Worm (Caenorhabditis elegans) whole organism, mixed stage, embryonic: ENCODE measurements around the gene T25G12.13.

Experiments
- M03D4.4 ChIP-seq: sonication (generic microtip); optimal IDR thresholded peaks from 2 replicates; lab custom pipeline; 2017; ENCODE audit warnings: mild to moderate bottlenecking, missing genetic modification characterization, missing compliant biosample characterization
- bed-3 ChIP-seq: fragments of 200-800 bp; sonication (Bioruptor generic); optimal IDR thresholded peaks from 3 replicates; lab custom pipeline; 2018; ENCODE audit warnings: mild to moderate bottlenecking, missing genetic modification characterization, moderate library complexity, missing compliant biosample characterization
- blmp-1 ChIP-seq: fragments of 150-350 bp; optimal IDR thresholded peaks from 2 replicates; lab custom pipeline; 2014; ENCODE audit warnings: missing biosample characterization, missing genetic modification characterization
- ceh-39 ChIP-seq: fragments of 150-350 bp; optimal IDR thresholded peaks from 2 replicates; lab custom pipeline; 2014; ENCODE audit warnings: missing biosample characterization, missing genetic modification characterization
- ceh-43 ChIP-seq: fragments of 200-800 bp; sonication (Bioruptor generic); optimal IDR thresholded peaks from 2 replicates; lab custom pipeline; 2018; ENCODE audit warnings: mild to moderate bottlenecking, missing genetic modification characterization, moderate library complexity, missing compliant biosample characterization
- ceh-83 ChIP-seq: fragments of 200-800 bp; sonication (Bioruptor generic); optimal IDR thresholded peaks from 2 replicates; lab custom pipeline; 2018; ENCODE audit warnings: mild to moderate bottlenecking, missing genetic modification characterization, missing compliant biosample characterization
- ces-1 ChIP-seq: fragments of 150-350 bp; optimal IDR thresholded peaks from 2 replicates; lab custom pipeline; 2014; ENCODE audit warnings: missing biosample characterization, missing genetic modification reagents, missing genetic modification characterization
- cnd-1 ChIP-seq: fragments of 200-800 bp; sonication (Bioruptor generic); optimal IDR thresholded peaks from 2 replicates; lab custom pipeline; 2018; ENCODE audit warnings: mild to moderate bottlenecking, missing genetic modification characterization, missing compliant biosample characterization
- drap-1 ChIP-seq: fragments of 200-800 bp; sonication (Bioruptor generic); optimal IDR thresholded peaks from 3 replicates; lab custom pipeline; 2018; ENCODE audit warnings: mild to moderate bottlenecking, missing genetic modification characterization, missing compliant biosample characterization
- elt-1 ChIP-seq: sonication (generic microtip); optimal IDR thresholded peaks from 2 replicates; lab custom pipeline; 2017; ENCODE audit warnings: missing genetic modification characterization, mild to moderate bottlenecking, missing compliant biosample characterization, antibody characterized with exemption, moderate library complexity, borderline replicate concordance; ENCODE audit not compliant: insufficient read depth
- elt-3 ChIP-seq: fragments of 150-350 bp; optimal IDR thresholded peaks from 2 replicates; lab custom pipeline; 2014; ENCODE audit warnings: missing biosample characterization, missing genetic modification characterization
- flh-1 ChIP-seq: fragments of 200-800 bp; sonication (Bioruptor generic); optimal IDR thresholded peaks from 2 replicates; lab custom pipeline; 2018; ENCODE audit warnings: mild to moderate bottlenecking, missing genetic modification characterization, moderate library complexity, missing compliant biosample characterization
- ham-2 ChIP-seq: fragments of 200-800 bp; sonication (Bioruptor generic); optimal IDR thresholded peaks from 2 replicates; lab custom pipeline; 2018; ENCODE audit warnings: mild to moderate bottlenecking, missing genetic modification characterization, missing compliant biosample characterization
- hlh-1 ChIP-seq: fragments of 150-350 bp; optimal IDR thresholded peaks from 2 replicates; lab custom pipeline; 2014; ENCODE audit warnings: missing biosample characterization, missing genetic modification reagents, missing genetic modification characterization
- lin-13 ChIP-seq: fragments of 150-350 bp; optimal IDR thresholded peaks from 2 replicates; lab custom pipeline; 2014; ENCODE audit warnings: missing biosample characterization, missing genetic modification characterization
- lin-32 ChIP-seq: fragments of 200-800 bp; sonication (Bioruptor generic); optimal IDR thresholded peaks from 2 replicates; lab custom pipeline; 2018; ENCODE audit warnings: mild to moderate bottlenecking, missing genetic modification characterization, missing compliant biosample characterization
- lsy-2 ChIP-seq: fragments of 150-350 bp; optimal IDR thresholded peaks from 2 replicates; lab custom pipeline; 2014; ENCODE audit warnings: missing biosample characterization, missing genetic modification characterization
- mab-5 ChIP-seq: fragments of 150-350 bp; optimal IDR thresholded peaks from 2 replicates; lab custom pipeline; 2014; ENCODE audit warnings: missing biosample characterization, missing genetic modification characterization
- mep-1 ChIP-seq: fragments of 150-350 bp; optimal IDR thresholded peaks from 2 replicates; lab custom pipeline; 2017; ENCODE audit warnings: missing biosample characterization, missing genetic modification reagents, missing genetic modification characterization, inconsistent platforms
- mls-2 ChIP-seq: sonication (generic microtip); optimal IDR thresholded peaks from 2 replicates; lab custom pipeline; 2016; ENCODE audit warnings: mild to moderate bottlenecking, missing genetic modification characterization, moderate library complexity, missing compliant biosample characterization
- nhr-12 ChIP-seq: fragments of 150-350 bp; optimal IDR thresholded peaks from 2 replicates; lab custom pipeline; 2014; ENCODE audit warnings: missing biosample characterization, missing genetic modification characterization
- nhr-2 ChIP-seq: fragments of 150-350 bp; optimal IDR thresholded peaks from 2 replicates; lab custom pipeline; 2014; ENCODE audit warnings: missing biosample characterization, missing genetic modification characterization
- nhr-237 ChIP-seq: fragments of 150-350 bp; optimal IDR thresholded peaks from 2 replicates; lab custom pipeline; 2014; ENCODE audit warnings: missing biosample characterization, missing genetic modification characterization
- nhr-28 ChIP-seq: fragments of 150-350 bp; optimal IDR thresholded peaks from 2 replicates; lab custom pipeline; 2014; ENCODE audit warnings: missing biosample characterization, missing genetic modification characterization
- nhr-76 ChIP-seq: sonication (generic microtip); optimal IDR thresholded peaks from 2 replicates; lab custom pipeline; 2017; ENCODE audit warnings: missing biosample characterization, missing genetic modification characterization
- pha-4 ChIP-seq: fragments of 150-350 bp; optimal IDR thresholded peaks from 2 replicates; lab custom pipeline; 2018; ENCODE audit warnings: missing biosample characterization, missing genetic modification reagents, missing genetic modification characterization
- sem-2 ChIP-seq: fragments of 200-800 bp; sonication (Bioruptor generic); optimal IDR thresholded peaks from 2 replicates; lab custom pipeline; 2018; ENCODE audit warnings: mild to moderate bottlenecking, missing genetic modification characterization, missing compliant biosample characterization
- snpc-4 ChIP-seq: fragments of 150-350 bp; optimal IDR thresholded peaks from 2 replicates; lab custom pipeline; 2014; ENCODE audit warnings: missing biosample characterization, missing genetic modification characterization
- sptf-1 ChIP-seq: sonication (generic microtip); optimal IDR thresholded peaks from 2 replicates; lab custom pipeline; 2017; ENCODE audit warnings: mild to moderate bottlenecking, missing genetic modification characterization, moderate library complexity, missing compliant biosample characterization
- tbx-8 ChIP-seq: fragments of 200-800 bp; sonication (Bioruptor generic); optimal IDR thresholded peaks from 2 replicates; lab custom pipeline; 2018; ENCODE audit warnings: mild to moderate bottlenecking, missing genetic modification characterization, moderate library complexity, missing compliant biosample characterization
- unc-120 ChIP-seq: sonication (generic microtip); optimal IDR thresholded peaks from 2 replicates; lab custom pipeline; 2017; ENCODE audit warnings: missing genetic modification characterization, missing compliant biosample characterization; ENCODE audit not compliant: poor library complexity, severe bottlenecking
- unc-39 ChIP-seq: fragments of 150-350 bp; optimal IDR thresholded peaks from 2 replicates; lab custom pipeline; 2014; ENCODE audit warnings: missing biosample characterization, missing genetic modification characterization
- unc-62 ChIP-seq: fragments of 150-350 bp; optimal IDR thresholded peaks from 2 replicates; lab custom pipeline; 2014; ENCODE audit warnings: missing biosample characterization, missing genetic modification reagents, missing genetic modification characterization
- zip-8 ChIP-seq: fragments of 150-350 bp; optimal IDR thresholded peaks from 2 replicates; lab custom pipeline; 2014; ENCODE audit warnings: missing biosample characterization, missing genetic modification characterization
- ztf-11 ChIP-seq: fragments of 150-350 bp; optimal IDR thresholded peaks from 2 replicates; lab custom pipeline; 2014; ENCODE audit warnings: missing biosample characterization, missing genetic modification characterization

T25G12.13 gene

ce11 chrX:17217050-17217813 lies 25.9 kb upstream of the T25G12.13 start, which contains the start of gene acdh-7:
TSS of gene acdh-7 (minus strand) at chrX:17217105.
- peak; percentile 35 for TF ChIP-seq lin-32 (GFP tag; lab: Kevin White, UChicago)
- TF ChIP-seq unc-62 (GFP tag; lab: Kevin White, UChicago): no peak
- no peak for TF ChIP-seq zip-8 (tag; lab: Kevin White, UChicago)
- no peak for TF ChIP-seq blmp-1 (tag; lab: Kevin White, UChicago)
- no peak for TF ChIP-seq ceh-83 (GFP tag; lab: Kevin White, UChicago)
- peak; percentile 36 for TF ChIP-seq cnd-1 (tag; lab: Kevin White, UChicago)
- no peak for TF ChIP-seq ceh-39 (tag; lab: Kevin White, UChicago)
- TF ChIP-seq nhr-237 (tag; lab: Kevin White, UChicago): no peak
- TF ChIP-seq ces-1 (GFP tag; lab: Kevin White, UChicago): no peak
- no peak for TF ChIP-seq lsy-2 (tag; lab: Kevin White, UChicago)
- no peak for TF ChIP-seq sem-2 (GFP tag; lab: Kevin White, UChicago)
- no peak for TF ChIP-seq nhr-28 (tag; lab: Kevin White, UChicago)
- TF ChIP-seq unc-39 (tag; lab: Kevin White, UChicago): no peak
- no peak for TF ChIP-seq nhr-76 (tag; lab: Kevin White, UChicago)
- TF ChIP-seq nhr-12 (tag; lab: Kevin White, UChicago): peak; percentile 69
- no peak for TF ChIP-seq mep-1 (tag; lab: Kevin White, UChicago)
- no peak for TF ChIP-seq ztf-11 (tag; lab: Kevin White, UChicago)
- TF ChIP-seq ham-2 (GFP tag; lab: Kevin White, UChicago): no peak
- no peak for TF ChIP-seq snpc-4 (tag; lab: Kevin White, UChicago)
- no peak for TF ChIP-seq mls-2 (tag; lab: Kevin White, UChicago)
- TF ChIP-seq elt-1 (tag; lab: Kevin White, UChicago): no peak
- no peak for TF ChIP-seq tbx-8
- no peak for TF ChIP-seq ceh-43 (GFP tag; lab: Kevin White, UChicago)
- no peak for TF ChIP-seq pha-4 (tag; lab: Kevin White, UChicago)
- peak; percentile 25 for TF ChIP-seq M03D4.4 (tag; lab: Kevin White, UChicago)
- no peak for TF ChIP-seq nhr-2
- TF ChIP-seq mab-5: no peak
- no peak for TF ChIP-seq bed-3 (GFP tag; lab: Kevin White, UChicago)
- no peak for TF ChIP-seq unc-120
- no peak for TF ChIP-seq sptf-1 (tag; lab: Kevin White, UChicago)
- peak; percentile 31 for TF ChIP-seq hlh-1 (tag; lab: Kevin White, UChicago)
- no peak for TF ChIP-seq drap-1
- no peak for TF ChIP-seq lin-13 (tag; lab: Kevin White, UChicago)
- TF ChIP-seq flh-1 (GFP tag; lab: Kevin White, UChicago): no peak
- no peak for TF ChIP-seq elt-3 (tag; lab: Kevin White, UChicago)
- TF ChIP-seq, all 35 proteins: peak for 5

- TF ChIP-seq cnd-1 (tag; lab: Kevin White, UChicago): peak; percentile 32
- peak; percentile 75 for TF ChIP-seq nhr-2
- no peak for TF ChIP-seq nhr-28 (tag; lab: Kevin White, UChicago)
- TF ChIP-seq flh-1 (GFP tag; lab: Kevin White, UChicago): no peak
- no peak for TF ChIP-seq mls-2 (tag; lab: Kevin White, UChicago)
- TF ChIP-seq ces-1 (GFP tag; lab: Kevin White, UChicago): peak; percentile 12
- peak; percentile 45 for TF ChIP-seq ham-2 (GFP tag; lab: Kevin White, UChicago)
- TF ChIP-seq mep-1 (tag; lab: Kevin White, UChicago): peak; percentile 15
- TF ChIP-seq mab-5: no peak
- no peak for TF ChIP-seq lin-32 (GFP tag; lab: Kevin White, UChicago)
- TF ChIP-seq sptf-1 (tag; lab: Kevin White, UChicago): peak; percentile 9
Observed at ce11 chrX:17221873-17222525, 21.2 kb upstream of the T25G12.13 start, which contains the start of gene rab-6.2. TSS of gene rab-6.2 (plus strand) at chrX:17222475.
